Fruit fly (Drosophila melanogaster) whole organism, embryonic: ENCODE measurements around the gene CG32040.

Experiments used
- CG12071 ChIP-seq: fragments of 200-800 bp; sonication (Bioruptor generic); optimal IDR thresholded peaks from 3 replicates; lab custom pipeline; 2018; ENCODE audit warnings: missing biosample characterization, mild to moderate bottlenecking, missing genetic modification characterization
- CG12219 ChIP-seq: fragments of 200-800 bp; sonication (Bioruptor generic); optimal IDR thresholded peaks from 3 replicates; lab custom pipeline; 2018; ENCODE audit warnings: missing biosample characterization, mild to moderate bottlenecking, missing genetic modification characterization
- CG12299 ChIP-seq: fragments of 200-800 bp; sonication (Bioruptor generic); optimal IDR thresholded peaks from 2 replicates; lab custom pipeline; 2018; ENCODE audit warnings: missing biosample characterization, mild to moderate bottlenecking, missing genetic modification characterization
- CG12744 ChIP-seq: fragments of 200-800 bp; sonication (Bioruptor generic); optimal IDR thresholded peaks from 2 replicates; lab custom pipeline; 2016; ENCODE audit warnings: missing biosample characterization, missing genetic modification characterization
- CG13624 ChIP-seq: fragments of 200-800 bp; sonication (Bioruptor generic); optimal IDR thresholded peaks from 2 replicates; lab custom pipeline; 2016; ENCODE audit warnings: missing biosample characterization, missing genetic modification characterization
- CG18764 ChIP-seq: fragments of 200-800 bp; sonication (Bioruptor generic); optimal IDR thresholded peaks from 3 replicates; lab custom pipeline; 2016; ENCODE audit warnings: missing biosample characterization, missing genetic modification characterization
- CG2678 ChIP-seq: fragments of 200-800 bp; sonication (Bioruptor generic); optimal IDR thresholded peaks from 3 replicates; lab custom pipeline; 2019; ENCODE audit warnings: missing biosample characterization, mild to moderate bottlenecking, missing genetic modification characterization, moderate library complexity
- CG3847 ChIP-seq: fragments of 200-800 bp; sonication (Bioruptor generic); IDR thresholded peaks from 2 replicates; pipeline ENCODE4 v1.3.6; 2022; ENCODE audit warnings: missing biosample characterization, missing genetic modification characterization
- CG5180 ChIP-seq: fragments of 200-800 bp; sonication (Bioruptor generic); optimal IDR thresholded peaks from 3 replicates; lab custom pipeline; 2017; ENCODE audit warnings: missing biosample characterization, missing genetic modification characterization, mild to moderate bottlenecking, moderate library complexity, missing genetic modification reagents
- CG5953 ChIP-seq: fragments of 200-800 bp; sonication (Bioruptor generic); IDR thresholded peaks from 2 replicates; pipeline ENCODE4 v1.3.6; 2022; ENCODE audit warnings: missing biosample characterization, missing genetic modification characterization
- CG7786 ChIP-seq: fragments of 200-800 bp; sonication (Bioruptor generic); optimal IDR thresholded peaks from 2 replicates; lab custom pipeline; 2016; ENCODE audit warnings: missing biosample characterization, missing genetic modification characterization
- CG7987 ChIP-seq: fragments of 200-800 bp; sonication (Bioruptor generic); optimal IDR thresholded peaks from 2 replicates; lab custom pipeline; 2018; ENCODE audit warnings: missing biosample characterization, mild to moderate bottlenecking, missing genetic modification characterization, moderate library complexity
- CG8290 ChIP-seq, 3 experiments: fragments of 200-800 bp; sonication (Bioruptor generic); optimal IDR thresholded peaks; 2 replicates each; lab custom pipeline; 2016 to 2019; ENCODE audit warnings: missing biosample characterization in 3 of 3, missing genetic modification characterization in 3 of 3, mild to moderate bottlenecking in 2 of 3, moderate library complexity in 1 of 3
- Deaf1 ChIP-seq: fragments of 200-800 bp; optimal IDR thresholded peaks from 3 replicates; lab custom pipeline; 2019; ENCODE audit warnings: missing biosample characterization, mild to moderate bottlenecking, missing genetic modification characterization, moderate library complexity
- E2f1 ChIP-seq: fragments of 200-800 bp; sonication (Bioruptor generic); IDR thresholded peaks from 2 replicates; pipeline ENCODE4 v1.3.6; 2022; ENCODE audit warnings: missing biosample characterization, missing genetic modification characterization
- Ets65A ChIP-seq: fragments of 200-800 bp; sonication (Bioruptor generic); peaks from one replicate; lab custom pipeline; 2016; ENCODE audit warnings: missing biosample characterization, missing genetic modification characterization
- Gug ChIP-seq: fragments of 200-800 bp; sonication (Bioruptor generic); IDR thresholded peaks from 4 replicates; pipeline ENCODE4 v1.3.6; 2022; ENCODE audit warnings: missing biosample characterization, missing genetic modification characterization
- HLH3B ChIP-seq: fragments of 200-800 bp; sonication (Bioruptor generic); IDR thresholded peaks from 2 replicates; pipeline ENCODE4 v1.3.6; 2022; ENCODE audit warnings: missing biosample characterization, missing genetic modification characterization
- Hr3 ChIP-seq: fragments of 200-800 bp; sonication (Bioruptor generic); optimal IDR thresholded peaks from 3 replicates; lab custom pipeline; 2016; ENCODE audit warnings: missing biosample characterization, missing genetic modification characterization
- MTF-1 ChIP-seq: fragments of 200-800 bp; sonication (Bioruptor generic); optimal IDR thresholded peaks from 2 replicates; lab custom pipeline; 2018; ENCODE audit warnings: missing biosample characterization, mild to moderate bottlenecking, missing genetic modification characterization, borderline replicate concordance
- Max ChIP-seq: fragments of 200-800 bp; sonication (Bioruptor generic); optimal IDR thresholded peaks from 2 replicates; lab custom pipeline; 2016; ENCODE audit warnings: missing biosample characterization, mild to moderate bottlenecking, missing genetic modification characterization
- NC2β ChIP-seq: fragments of 200-800 bp; sonication (Bioruptor generic); optimal IDR thresholded peaks from 2 replicates; lab custom pipeline; 2016; ENCODE audit warnings: missing biosample characterization, missing genetic modification characterization
- aop ChIP-seq: fragments of 200-800 bp; sonication (Bioruptor generic); IDR thresholded peaks from 2 replicates; pipeline ENCODE4 v1.3.6; 2022; ENCODE audit warnings: missing biosample characterization, missing genetic modification characterization
- ara ChIP-seq: fragments of 200-800 bp; sonication (Bioruptor generic); IDR thresholded peaks from 2 replicates; pipeline ENCODE4 v1.3.6; 2022; ENCODE audit warnings: missing biosample characterization, missing genetic modification characterization
- az2 ChIP-seq: fragments of 200-800 bp; sonication (Bioruptor generic); optimal IDR thresholded peaks from 3 replicates; lab custom pipeline; 2016; ENCODE audit warnings: missing biosample characterization, missing genetic modification characterization
- bbx ChIP-seq: fragments of 200-800 bp; sonication (Bioruptor generic); IDR thresholded peaks from 2 replicates; pipeline ENCODE4 v1.3.6; 2022; ENCODE audit warnings: missing biosample characterization, missing genetic modification characterization; ENCODE audit not compliant: partially characterized antibody
- caup ChIP-seq: fragments of 200-800 bp; sonication (Bioruptor generic); optimal IDR thresholded peaks from 3 replicates; lab custom pipeline; 2017; ENCODE audit warnings: missing biosample characterization, mild to moderate bottlenecking, missing genetic modification characterization, moderate library complexity; ENCODE audit not compliant: severe bottlenecking
- chn ChIP-seq: fragments of 200-800 bp; sonication (Bioruptor generic); optimal IDR thresholded peaks from 2 replicates; lab custom pipeline; 2016; ENCODE audit warnings: missing biosample characterization, missing genetic modification characterization
- corto ChIP-seq: fragments of 200-800 bp; sonication (Bioruptor generic); optimal IDR thresholded peaks from 2 replicates; lab custom pipeline; 2016; ENCODE audit warnings: missing biosample characterization, mild to moderate bottlenecking, missing genetic modification characterization, moderate library complexity
- crp ChIP-seq, 2 experiments: fragments of 200-800 bp; sonication (Bioruptor generic); optimal IDR thresholded peaks; 2 replicates in 1 of 2; 3 replicates in 1 of 2; lab custom pipeline; 2017; ENCODE audit warnings: missing biosample characterization in 2 of 2, missing genetic modification characterization in 2 of 2, mild to moderate bottlenecking in 1 of 2, moderate library complexity in 1 of 2
- dmrt99B ChIP-seq: fragments of 200-800 bp; sonication (Bioruptor generic); optimal IDR thresholded peaks from 2 replicates; lab custom pipeline; 2018; ENCODE audit warnings: missing biosample characterization, mild to moderate bottlenecking, missing genetic modification characterization, moderate library complexity
- dpn ChIP-seq, 2 experiments: fragments of 200-800 bp; sonication (Bioruptor generic); optimal IDR thresholded peaks; 3 replicates each; lab custom pipeline; 2016; ENCODE audit warnings: missing biosample characterization in 2 of 2, missing genetic modification characterization in 2 of 2
- dysf ChIP-seq: fragments of 200-800 bp; sonication (Bioruptor generic); IDR thresholded peaks from 3 replicates; pipeline ENCODE4 v1.3.6; 2022; ENCODE audit warnings: missing biosample characterization, missing genetic modification characterization
- fd102C ChIP-seq: fragments of 200-800 bp; sonication (Bioruptor generic); optimal IDR thresholded peaks from 2 replicates; lab custom pipeline; 2018; ENCODE audit warnings: missing biosample characterization, mild to moderate bottlenecking, missing genetic modification characterization, moderate library complexity
- fd3F ChIP-seq: fragments of 200-800 bp; sonication (Bioruptor generic); optimal IDR thresholded peaks from 2 replicates; lab custom pipeline; 2018; ENCODE audit warnings: missing biosample characterization, mild to moderate bottlenecking, missing genetic modification characterization, moderate library complexity
- gsb ChIP-seq: fragments of 200-800 bp; sonication (Bioruptor generic); IDR thresholded peaks from 2 replicates; pipeline ENCODE4 v1.3.6; 2022; ENCODE audit warnings: missing biosample characterization, missing genetic modification characterization
- hkb ChIP-seq, 2 experiments: fragments of 200-800 bp in 1 of 2; fragments of >200 bp in 1 of 2; sonication (Bioruptor generic) in 1 of 2; IDR thresholded peaks in 1 of 2; optimal IDR thresholded peaks in 1 of 2; 2 replicates each; pipeline versions ENCODE4 v1.3.6 to Lab custom; 2017 to 2022; ENCODE audit warnings: missing biosample characterization in 1 of 2, missing genetic modification characterization in 1 of 2
- hth ChIP-seq: fragments of >200 bp; optimal IDR thresholded peaks from 2 replicates; lab custom pipeline; 2017; ENCODE audit warnings: inconsistent platforms
- insv ChIP-seq, 2 experiments: fragments of 200-800 bp; sonication (Bioruptor generic); optimal IDR thresholded peaks; 3 replicates each; lab custom pipeline; 2016 to 2018; ENCODE audit warnings: missing biosample characterization in 2 of 2, missing genetic modification characterization in 2 of 2
- kay ChIP-seq: fragments of 200-800 bp; sonication (Bioruptor generic); optimal IDR thresholded peaks from 2 replicates; lab custom pipeline; 2016; ENCODE audit warnings: missing biosample characterization, missing genetic modification characterization
- mld ChIP-seq: fragments of 200-800 bp; sonication (Bioruptor generic); IDR thresholded peaks from 3 replicates; pipeline ENCODE4 v1.3.6; 2022; ENCODE audit warnings: missing biosample characterization, missing genetic modification characterization; ENCODE audit not compliant: partially characterized antibody
- nerfin-1 ChIP-seq: fragments of 200-800 bp; sonication (Bioruptor generic); optimal IDR thresholded peaks from 3 replicates; lab custom pipeline; 2019; ENCODE audit warnings: missing biosample characterization, mild to moderate bottlenecking, missing genetic modification characterization, moderate library complexity
- org-1 ChIP-seq: fragments of 200-800 bp; sonication (Bioruptor generic); optimal IDR thresholded peaks from 2 replicates; lab custom pipeline; 2017; ENCODE audit warnings: missing biosample characterization, missing genetic modification characterization
- slou ChIP-seq: fragments of 200-800 bp; sonication (Bioruptor generic); optimal IDR thresholded peaks from 3 replicates; lab custom pipeline; 2016; ENCODE audit warnings: missing biosample characterization, missing genetic modification characterization
- stc ChIP-seq: fragments of 200-800 bp; sonication (Bioruptor generic); IDR thresholded peaks from 2 replicates; pipeline ENCODE4 v1.3.6; 2022; ENCODE audit warnings: missing biosample characterization, missing genetic modification characterization
- stwl ChIP-seq: fragments of 200-800 bp; sonication (Bioruptor generic); optimal IDR thresholded peaks from 3 replicates; lab custom pipeline; 2018; ENCODE audit warnings: missing biosample characterization, mild to moderate bottlenecking, missing genetic modification characterization, moderate library complexity
- tll ChIP-seq, 2 experiments: fragments of 200-800 bp in 1 of 2; fragments of >200 bp in 1 of 2; sonication (Bioruptor generic) in 1 of 2; optimal IDR thresholded peaks; 2 replicates each; lab custom pipeline; 2017 to 2019; ENCODE audit warnings: missing biosample characterization in 2 of 2, missing genetic modification characterization in 2 of 2, mild to moderate bottlenecking in 1 of 2, moderate library complexity in 1 of 2
- toy ChIP-seq: fragments of 200-800 bp; sonication (Bioruptor generic); IDR thresholded peaks from 2 replicates; pipeline ENCODE4 v1.3.6; 2022; ENCODE audit warnings: missing biosample characterization, missing genetic modification characterization

CG32040 gene

DNA sequence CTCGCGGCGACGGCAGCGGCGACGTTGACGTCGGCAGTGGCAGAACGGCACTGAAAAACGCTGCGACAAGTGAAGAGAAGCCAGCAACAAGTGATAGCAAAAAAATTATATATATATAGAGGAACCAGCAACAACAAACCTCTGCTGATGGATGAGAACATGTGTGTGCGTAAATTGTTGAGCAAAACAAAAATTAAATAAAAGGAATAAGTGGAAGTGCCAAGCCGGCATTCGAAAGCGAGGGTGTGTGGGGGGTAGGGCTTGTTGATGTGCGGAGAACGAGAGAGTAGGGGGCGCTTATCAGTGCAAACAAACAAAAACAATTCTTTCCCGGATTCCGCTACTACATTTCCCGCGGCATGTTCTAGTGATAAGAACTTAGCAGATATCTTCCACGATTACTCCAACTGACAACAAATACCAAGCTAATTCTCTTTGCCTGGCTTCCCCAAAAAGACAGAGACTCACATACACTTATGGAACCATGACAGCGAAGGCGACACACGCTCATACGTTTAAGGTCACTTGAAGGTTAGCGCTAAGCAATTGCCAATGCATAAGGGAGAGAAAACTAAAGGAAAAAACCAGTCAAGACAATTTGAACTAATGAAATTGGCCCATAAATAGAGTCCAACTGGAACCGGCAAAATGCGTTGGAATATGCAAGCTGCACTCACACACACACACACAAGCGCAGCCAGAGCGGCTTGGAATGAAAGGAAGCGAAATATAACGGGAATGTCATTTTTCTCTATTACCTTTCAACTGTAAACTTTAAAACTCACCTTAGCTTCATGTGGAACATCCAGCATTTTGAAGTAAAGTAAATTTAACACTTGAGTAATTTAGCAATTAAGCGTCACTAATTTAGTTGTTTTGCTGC is 4.2 kb downstream of the CG32040 start (continued):
- TF ChIP-seq stwl (tag; lab: Kevin White, UChicago) (no peak), bbx (GFP tag; lab: Robert Waterston, UW) (0 out of 2 replicates have a peak, but pooled peaks have one; percentile 19), CG3847 (GFP tag; lab: Robert Waterston, UW) (no peak), fd102C (GFP tag; lab: Kevin White, UChicago) (no peak), dmrt99B (no peak), slou (GFP tag; lab: Kevin White, UChicago) (no peak), CG12744 (no peak), CG13624 (GFP tag; lab: Kevin White, UChicago) (no peak), hkb (optimal IDR thresholded peaks at IDR 0.05; lab: Kevin White, UChicago) (no peak), hkb (GFP tag; IDR thresholded peaks at IDR 0.05; lab: Robert Waterston, UW) (no peak), stc (GFP tag; lab: Robert Waterston, UW) (0 out of 2 replicates have a peak, but pooled peaks have one; percentile 19), dpn (GFP tag; optimal IDR thresholded peaks at IDR 0.05; lab: Kevin White, UChicago) (no peak), CG7786 (GFP tag; lab: Kevin White, UChicago) (no peak), CG12299 (no peak), CG8290 (GFP tag; optimal IDR thresholded peaks at IDR 0.05; lab: Kevin White, UChicago) (no peak), CG8290 (tag; optimal IDR thresholded peaks at IDR 0.05; lab: Kevin White, UChicago) (no peak), Hr3 (GFP tag; lab: Kevin White, UChicago) (no peak), crp (GFP tag; optimal IDR thresholded peaks at IDR 0.05; lab: Kevin White, UChicago) (no peak), Gug (GFP tag; lab: Robert Waterston, UW) (no peak), nerfin-1 (no peak), Max (GFP tag; lab: Kevin White, UChicago) (no peak), hth (no peak), CG5953 (GFP tag; lab: Robert Waterston, UW) (no peak), HLH3B (GFP tag; lab: Robert Waterston, UW) (no peak), mld (GFP tag; lab: Robert Waterston, UW) (no peak), aop (GFP tag; lab: Robert Waterston, UW) (no peak), E2f1 (GFP tag; lab: Robert Waterston, UW) (no peak), toy (no peak), CG5180 (GFP tag; lab: Kevin White, UChicago) (no peak), fd3F (GFP tag; lab: Kevin White, UChicago) (no peak), insv (GFP tag; optimal IDR thresholded peaks at IDR 0.05; lab: Kevin White, UChicago) (peak in 1 of 2 experiments; percentile 88), gsb (GFP tag; lab: Robert Waterston, UW) (no peak), tll (GFP tag; optimal IDR thresholded peaks at IDR 0.05; lab: Kevin White, UChicago) (no peak), caup (GFP tag; lab: Kevin White, UChicago) (peak; percentile 15), Deaf1 (tag; lab: Kevin White, UChicago) (no peak), MTF-1 (GFP tag; lab: Kevin White, UChicago) (no peak), CG18764 (GFP tag; lab: Kevin White, UChicago) (no peak), az2 (GFP tag; lab: Kevin White, UChicago) (no peak), Ets65A (no peak), CG2678 (no peak), CG7987 (GFP tag; lab: Kevin White, UChicago) (no peak), corto (GFP tag; lab: Kevin White, UChicago) (peak; percentile 64), CG12071 (GFP tag; lab: Kevin White, UChicago) (no peak), ara (GFP tag; lab: Robert Waterston, UW) (no peak), org-1 (GFP tag; lab: Kevin White, UChicago) (no peak), kay (GFP tag; lab: Kevin White, UChicago) (no peak), NC2β (GFP tag; lab: Kevin White, UChicago) (no peak), chn (no peak), dysf (GFP tag; lab: Robert Waterston, UW) (no peak), CG12219 (GFP tag; lab: Kevin White, UChicago) (no peak)
